Worm (Caenorhabditis elegans): ENCODE measurements around the gene str-106.
A peak's percentile ranks its signal among the peaks of the same experiment; 100 is the strongest.

The str-106 gene

DNA sequence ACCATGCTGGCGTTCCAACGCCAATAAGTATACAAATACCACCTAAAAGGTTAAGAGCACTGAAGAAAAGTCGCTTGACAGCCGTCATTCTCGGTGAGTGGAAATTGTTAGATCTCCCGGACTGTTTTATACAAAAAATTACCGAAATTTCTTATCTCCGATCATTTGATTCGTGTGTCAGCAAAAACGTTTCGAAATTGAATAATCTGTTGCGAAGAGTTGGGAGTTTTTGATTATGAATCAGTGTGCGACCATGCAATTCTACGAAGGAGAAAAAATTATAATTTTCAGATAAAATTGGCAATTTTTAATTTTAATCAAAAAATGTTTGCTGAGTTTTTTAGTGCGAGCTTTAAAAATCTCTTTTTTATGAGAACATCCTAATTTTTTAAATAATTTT, 40.9 kb upstream of the str-106 start, which contains the start of gene clc-11:
Gene clc-11 (minus strand): TSS at position 101 of the 400 bp plus-strand sequence.
- no peak for TF ChIP-seq C06A6.2 (GFP tag; conservative IDR thresholded peaks at IDR 0.05)
- no peak for TF ChIP-seq lin-26 (GFP tag; IDR thresholded peaks at IDR 0.05)
- TF ChIP-seq sptf-2 (GFP tag; optimal IDR thresholded peaks at IDR 0.05), result no peak
- TF ChIP-seq egl-44 (GFP tag; IDR thresholded peaks at IDR 0.05), result no peak
- no peak for TF ChIP-seq F39B2.1 (GFP tag; IDR thresholded peaks at IDR 0.05)
- TF ChIP-seq C17E4.6 (GFP tag; IDR thresholded peaks at IDR 0.05), result no peak
- no peak for TF ChIP-seq T07F8.4 (tag; optimal IDR thresholded peaks at IDR 0.05)
- no peak for TF ChIP-seq snpc-1.1 (tag; optimal IDR thresholded peaks at IDR 0.05; ENCODE audit: insufficient read depth)
- TF ChIP-seq efl-1 (GFP tag; optimal IDR thresholded peaks at IDR 0.05), result no peak
- TF ChIP-seq atf-7 (tag; optimal IDR thresholded peaks at IDR 0.05), result no peak
- TF ChIP-seq nfya-1 (tag; optimal IDR thresholded peaks at IDR 0.05; ENCODE audit: borderline replicate concordance, insufficient read depth), result no peak
- TF ChIP-seq repo-1 (tag; optimal IDR thresholded peaks at IDR 0.05), result no peak
- no peak for TF ChIP-seq nhr-120 (GFP tag; IDR thresholded peaks at IDR 0.05)
- TF ChIP-seq nhr-80 (tag; optimal IDR thresholded peaks at IDR 0.05), result no peak
- no peak for TF ChIP-seq B0019.2 (GFP tag; conservative IDR thresholded peaks at IDR 0.05)

DNA sequence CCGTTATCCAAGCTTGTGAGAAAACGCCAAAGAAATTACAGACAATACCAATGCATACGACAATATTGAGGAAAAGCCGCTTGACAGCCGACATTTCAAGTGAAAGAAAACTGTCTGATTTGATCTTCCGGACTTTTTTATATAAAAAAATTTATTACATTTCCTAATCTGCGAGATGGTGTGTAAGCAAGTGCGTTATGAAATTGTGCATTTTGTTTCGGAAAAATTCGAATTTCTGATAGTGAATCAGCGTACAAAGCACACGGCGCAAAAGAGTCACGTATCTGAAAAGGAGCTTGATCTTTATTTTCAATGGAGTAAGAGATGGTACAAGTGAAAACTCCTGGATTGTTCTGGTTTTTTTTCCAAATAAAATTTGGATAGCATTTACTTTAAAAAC, 39.4 kb upstream of the str-106 start, which contains the start of gene clc-32:
Gene clc-32 (minus strand): TSS at position 101 of the 400 bp plus-strand sequence.
- TF ChIP-seq let-526 (GFP tag; IDR thresholded peaks at IDR 0.05) (no peak), T26A5.8 (tag; optimal IDR thresholded peaks at IDR 0.05) (no peak), mel-28 (tag; optimal IDR thresholded peaks at IDR 0.05; ENCODE audit: borderline replicate concordance) (no peak), T07F8.4 (tag; optimal IDR thresholded peaks at IDR 0.05) (no peak), somi-1 (GFP tag; optimal IDR thresholded peaks at IDR 0.05) (no peak), zfh-2 (GFP tag; conservative IDR thresholded peaks at IDR 0.05) (no peak), rcor-1 (GFP tag; IDR thresholded peaks at IDR 0.05) (no peak)

DNA sequence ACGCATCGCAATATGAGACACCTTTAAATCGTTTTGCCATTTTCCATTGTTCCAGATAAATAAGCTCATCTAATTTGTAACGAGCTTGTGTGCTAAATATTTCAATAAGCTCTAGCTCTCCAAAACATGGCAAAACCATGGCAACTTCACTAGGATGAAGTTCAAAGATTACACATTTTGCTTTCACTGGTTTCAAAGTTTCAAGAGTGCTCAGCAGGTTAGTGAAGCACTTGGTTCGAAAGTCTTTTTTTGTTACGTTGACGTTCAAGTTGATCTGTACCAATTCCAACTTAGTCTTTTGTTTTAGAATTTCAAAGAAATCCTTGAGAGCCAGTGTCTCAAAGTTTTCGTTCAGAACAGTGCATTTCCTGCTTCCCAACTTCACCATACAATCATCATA, 38.1 kb upstream of the str-106 start, which contains the start of gene fbxa-18:
Gene fbxa-18 (plus strand): TSS at position 301 of the 400 bp plus-strand sequence.
- no peak for TF ChIP-seq xnd-1 (tag; optimal IDR thresholded peaks at IDR 0.05)
- no peak for TF ChIP-seq rec-8 (tag; optimal IDR thresholded peaks at IDR 0.05)
- TF ChIP-seq nhr-179 (tag; optimal IDR thresholded peaks at IDR 0.05), result no peak
- no peak for TF ChIP-seq hmg-20 (GFP tag; IDR thresholded peaks at IDR 0.05)
- TF ChIP-seq unc-130 (GFP tag; optimal IDR thresholded peaks at IDR 0.05), result no peak
- TF ChIP-seq F49E8.2 (tag; optimal IDR thresholded peaks at IDR 0.05; ENCODE audit: insufficient read depth), result no peak

DNA sequence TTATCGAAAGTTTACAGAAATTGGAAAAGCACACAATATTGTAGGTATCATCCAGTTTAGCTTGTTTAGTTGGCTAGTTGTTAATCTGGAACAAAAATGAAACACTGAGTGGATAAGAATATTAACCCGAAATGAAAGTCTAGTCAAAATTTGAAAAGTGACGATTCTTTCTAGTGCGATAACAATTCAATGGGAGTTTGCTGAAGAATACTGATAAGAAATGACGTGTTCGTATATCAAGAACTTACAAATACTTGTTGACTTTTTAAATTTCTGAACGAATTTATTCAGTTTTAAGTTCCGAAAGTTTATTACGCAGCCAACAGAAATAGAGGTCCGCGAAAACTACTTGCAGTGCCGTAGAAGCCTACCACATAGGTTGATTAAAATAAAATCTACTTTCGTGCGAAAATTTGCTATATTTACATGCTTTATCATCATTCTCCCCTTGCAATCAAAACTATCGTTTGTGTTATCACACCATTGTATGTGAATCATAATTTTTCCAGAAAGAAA, 37.3 kb upstream of the str-106 start, which contains the start of gene fbxa-88:
Gene fbxa-88 (minus strand): TSS at position 51 of the 516 bp plus-strand sequence.
- peak; percentile 61 for TF ChIP-seq nhr-80 (tag; optimal IDR thresholded peaks at IDR 0.05)
- TF ChIP-seq zim-3 (tag; optimal IDR thresholded peaks at IDR 0.05), result no peak

DNA sequence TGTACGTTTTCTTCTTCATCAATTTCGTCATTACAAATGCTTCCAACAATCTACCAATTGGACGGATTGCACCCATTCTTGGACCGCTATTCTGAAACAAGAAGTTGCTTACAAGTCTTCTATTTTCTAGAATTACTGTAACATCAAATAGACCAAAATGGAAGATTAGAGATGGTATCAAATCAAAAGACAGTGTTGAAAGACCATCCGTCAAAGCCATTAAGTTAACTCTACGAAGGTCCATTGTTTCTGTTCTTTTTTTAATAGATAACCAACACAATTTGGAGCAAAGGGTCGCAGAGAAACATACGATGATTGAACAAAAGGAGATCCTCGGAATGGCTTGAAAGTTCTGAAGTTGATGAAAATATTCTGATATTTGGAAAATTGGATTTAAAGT, 35.4 kb upstream of the str-106 start:
- TF ChIP-seq ztf-18 (tag; optimal IDR thresholded peaks at IDR 0.05), result no peak

DNA sequence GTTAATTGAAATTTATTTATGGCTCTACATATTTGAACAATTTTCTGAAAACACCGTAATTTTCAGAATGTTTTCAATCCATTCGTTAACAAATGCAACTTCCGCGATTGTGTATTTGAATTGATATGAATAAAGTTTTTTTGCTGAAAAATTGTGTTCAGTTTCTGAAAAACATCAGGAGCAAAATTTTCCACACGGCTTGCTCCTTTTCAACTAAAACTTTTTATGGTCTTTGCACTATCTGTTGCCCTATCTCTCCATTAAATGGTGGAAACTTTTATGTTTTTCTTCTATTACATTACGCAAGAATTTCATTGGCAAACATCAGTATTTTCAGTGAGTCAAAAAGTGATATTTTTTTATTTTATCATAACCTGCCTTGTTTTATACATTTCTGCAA, 31.6 kb upstream of the str-106 start, which contains the start of gene F10A3.4:
Gene F10A3.4 (plus strand): TSS at position 301 of the 400 bp plus-strand sequence.
- no peak for TF ChIP-seq unc-62 (GFP tag; optimal IDR thresholded peaks at IDR 0.05)
- TF ChIP-seq lsy-27 (tag; optimal IDR thresholded peaks at IDR 0.05; ENCODE audit: borderline replicate concordance, insufficient read depth), result no peak
- no peak for TF ChIP-seq K12H6.12 (tag; optimal IDR thresholded peaks at IDR 0.05)
- TF ChIP-seq ztf-18 (tag; optimal IDR thresholded peaks at IDR 0.05), result no peak
- no peak for TF ChIP-seq C06A6.2 (GFP tag; conservative IDR thresholded peaks at IDR 0.05)
- TF ChIP-seq ccch-3 (GFP tag; optimal IDR thresholded peaks at IDR 0.05), result no peak
- no peak for TF ChIP-seq lir-1 (GFP tag; conservative IDR thresholded peaks at IDR 0.05)
- no peak for TF ChIP-seq F37B4.10 (GFP tag; IDR thresholded peaks at IDR 0.05)
- TF ChIP-seq nfyb-1 (GFP tag; IDR thresholded peaks at IDR 0.05), result no peak
- no peak for TF ChIP-seq him-1 (tag; optimal IDR thresholded peaks at IDR 0.05)
- TF ChIP-seq cebp-2 (GFP tag; IDR thresholded peaks at IDR 0.05), result no peak
- no peak for TF ChIP-seq Y79H2A.3 (GFP tag; conservative IDR thresholded peaks at IDR 0.05)
- TF ChIP-seq mel-28 (tag; optimal IDR thresholded peaks at IDR 0.05; ENCODE audit: borderline replicate concordance), result no peak
- no peak for TF ChIP-seq hsf-1 (GFP tag; IDR thresholded peaks at IDR 0.05)
